Fruit fly (Drosophila melanogaster) whole organism, embryonic: Measurements from ENCODE around the gene RpS17.

ENCODE experiments used
- CG6272 ChIP-seq: fragments of 200-800 bp; sonication (Bioruptor generic); IDR thresholded peaks from 2 replicates; pipeline ENCODE4 v1.3.6; 2022; ENCODE audit warnings: missing biosample characterization, missing genetic modification characterization
- Elba2 ChIP-seq: fragments of 200-800 bp; sonication (Bioruptor generic); optimal IDR thresholded peaks from 3 replicates; lab custom pipeline; 2016; ENCODE audit warnings: missing biosample characterization, missing genetic modification characterization
- HHEX ChIP-seq: fragments of 200-800 bp; sonication (Bioruptor generic); optimal IDR thresholded peaks from 3 replicates; lab custom pipeline; 2017; ENCODE audit warnings: missing biosample characterization, mild to moderate bottlenecking, missing genetic modification characterization, missing genetic modification reagents
- Hey ChIP-seq: fragments of 200-800 bp; sonication (Bioruptor generic); optimal IDR thresholded peaks from 3 replicates; lab custom pipeline; 2018; ENCODE audit warnings: missing biosample characterization, mild to moderate bottlenecking, missing genetic modification characterization
- Hr78 ChIP-seq, 2 experiments: fragments of 200-800 bp in 1 of 2; fragments of >200 bp in 1 of 2; sonication (Bioruptor generic) in 1 of 2; optimal IDR thresholded peaks; 2 replicates each; lab custom pipeline; 2017 to 2019; ENCODE audit warnings: missing biosample characterization in 2 of 2, missing genetic modification characterization in 2 of 2, mild to moderate bottlenecking in 1 of 2, moderate library complexity in 1 of 2
- Six4 ChIP-seq: fragments of 200-800 bp; sonication (Bioruptor generic); optimal IDR thresholded peaks from 2 replicates; lab custom pipeline; 2016; ENCODE audit warnings: missing biosample characterization, missing genetic modification characterization
- dan ChIP-seq: fragments of 200-800 bp; sonication (Bioruptor generic); IDR thresholded peaks from 2 replicates; pipeline ENCODE4 v1.3.6; 2022; ENCODE audit warnings: missing biosample characterization, missing genetic modification characterization
- dpn ChIP-seq, 2 experiments: fragments of 200-800 bp; sonication (Bioruptor generic); optimal IDR thresholded peaks; 3 replicates each; lab custom pipeline; 2016; ENCODE audit warnings: missing biosample characterization in 2 of 2, missing genetic modification characterization in 2 of 2
- phol ChIP-seq: fragments of 200-800 bp; sonication (Bioruptor generic); optimal IDR thresholded peaks from 3 replicates; lab custom pipeline; 2018; ENCODE audit warnings: missing biosample characterization, mild to moderate bottlenecking, missing genetic modification characterization, moderate library complexity
- pum ChIP-seq: fragments of 200-800 bp; sonication (Bioruptor generic); optimal IDR thresholded peaks from 2 replicates; lab custom pipeline; 2016; ENCODE audit warnings: missing biosample characterization, missing genetic modification characterization
- sc ChIP-seq, 3 experiments: fragments of >200 bp in 2 of 3; fragments of 200-800 bp in 1 of 3; sonication (Bioruptor generic) in 1 of 3; optimal IDR thresholded peaks; 2 replicates in 2 of 3; 3 replicates in 1 of 3; lab custom pipeline; 2017; ENCODE audit warnings: mild to moderate bottlenecking in 1 of 3, missing biosample characterization in 1 of 3, missing genetic modification characterization in 1 of 3, missing genetic modification reagents in 1 of 3
- twi ChIP-seq: fragments of 200-800 bp; optimal IDR thresholded peaks from 2 replicates; lab custom pipeline; 2019; ENCODE audit warnings: missing biosample characterization, mild to moderate bottlenecking, missing genetic modification characterization, moderate library complexity

- TF ChIP-seq pum (GFP tag; lab: Kevin White, UChicago) (no peak), Elba2 (no peak), Six4 (GFP tag; lab: Kevin White, UChicago) (no peak), sc (optimal IDR thresholded peaks at IDR 0.05; lab: Kevin White, UChicago) (no peak), sc (GFP tag; optimal IDR thresholded peaks at IDR 0.05; lab: Kevin White, UChicago) (no peak), HHEX (GFP tag; lab: Kevin White, UChicago) (no peak), Hr78 (GFP tag; optimal IDR thresholded peaks at IDR 0.05; lab: Kevin White, UChicago) (no peak), Hey (tag; lab: Kevin White, UChicago) (no peak), dpn (GFP tag; optimal IDR thresholded peaks at IDR 0.05; lab: Kevin White, UChicago) (no peak), dan (GFP tag; lab: Robert Waterston, UW) (no peak), phol (no peak), twi (no peak), CG6272 (GFP tag; lab: Robert Waterston, UW) (no peak)
Measured at dm6 chr3L:9401354-9402156, 28.1 kb downstream of the RpS17 start.
